Worm (Caenorhabditis elegans): Measurements from ENCODE around the gene nhr-70.

- TF ChIP-seq unc-62 (GFP tag; optimal IDR thresholded peaks at IDR 0.05), result no peak
- TF ChIP-seq elt-3 (tag; optimal IDR thresholded peaks at IDR 0.05), result no peak
- no peak for TF ChIP-seq nhr-28 (tag; optimal IDR thresholded peaks at IDR 0.05)
- no peak for TF ChIP-seq unc-120 (tag; optimal IDR thresholded peaks at IDR 0.05; ENCODE audit: poor library complexity, severe bottlenecking)
- no peak for TF ChIP-seq lin-13 (tag; optimal IDR thresholded peaks at IDR 0.05)
- no peak for TF ChIP-seq nhr-12 (tag; optimal IDR thresholded peaks at IDR 0.05)
- no peak for TF ChIP-seq sptf-1 (tag; optimal IDR thresholded peaks at IDR 0.05)
- no peak for TF ChIP-seq mep-1 (tag; optimal IDR thresholded peaks at IDR 0.05)
- no peak for TF ChIP-seq blmp-1 (tag; optimal IDR thresholded peaks at IDR 0.05)
- no peak for TF ChIP-seq hlh-1 (tag; optimal IDR thresholded peaks at IDR 0.05)
These were observed 36.7 kb upstream of the nhr-70 start, which contains the start of gene Y51A2D.13 for ce11 chrV:18579684-18580083.
